Worm (Caenorhabditis elegans) whole organism, L4/young adult: ENCODE data around the gene oac-53.

ENCODE experiments used
- W03F9.2 ChIP-seq: fragments of 150-350 bp; optimal IDR thresholded peaks from 2 replicates; lab custom pipeline; 2014; ENCODE audit warnings: missing biosample characterization, missing genetic modification characterization
- dao-5 ChIP-seq: sonication (generic microtip); optimal IDR thresholded peaks from 2 replicates; lab custom pipeline; 2016; ENCODE audit warnings: missing genotype, missing genetic modification characterization, moderate library complexity, missing compliant biosample characterization
- him-1 ChIP-seq: sonication (generic microtip); optimal IDR thresholded peaks from 2 replicates; lab custom pipeline; 2016; ENCODE audit warnings: missing genotype, missing genetic modification reagents, missing genetic modification characterization, missing compliant biosample characterization

The oac-53 gene

ce11 chrV:16608478-16608877, 19.3 kb downstream of the oac-53 start:
- TF ChIP-seq W03F9.2 (no peak), dao-5 (tag; lab: Kevin White, UChicago) (no peak), him-1 (no peak)

ce11 chrV:16606313-16606712, 21.5 kb downstream of the oac-53 start, which contains the start of gene Y32B12C.1:
Gene Y32B12C.1, plus strand, starts transcription at chrV:16606613.
- TF ChIP-seq him-1 (no peak), dao-5 (tag; lab: Kevin White, UChicago) (no peak), W03F9.2 (no peak)

- TF ChIP-seq him-1 (no peak), dao-5 (tag; lab: Kevin White, UChicago) (no peak), W03F9.2 (no peak)
Measured at ce11 chrV:16605463-16605862, 22.3 kb downstream of the oac-53 start.

ce11 chrV:16604301-16604700, 23.5 kb downstream of the oac-53 start:
- TF ChIP-seq him-1 (no peak), dao-5 (tag; lab: Kevin White, UChicago) (no peak), W03F9.2 (no peak)

ce11 chrV:16603102-16603501, 24.7 kb downstream of the oac-53 start, which contains the start of gene T03E6.8:
Gene T03E6.8, minus strand, starts transcription at chrV:16603202.
- TF ChIP-seq dao-5 (tag; lab: Kevin White, UChicago) (no peak), him-1 (no peak), W03F9.2 (no peak)

DNA sequence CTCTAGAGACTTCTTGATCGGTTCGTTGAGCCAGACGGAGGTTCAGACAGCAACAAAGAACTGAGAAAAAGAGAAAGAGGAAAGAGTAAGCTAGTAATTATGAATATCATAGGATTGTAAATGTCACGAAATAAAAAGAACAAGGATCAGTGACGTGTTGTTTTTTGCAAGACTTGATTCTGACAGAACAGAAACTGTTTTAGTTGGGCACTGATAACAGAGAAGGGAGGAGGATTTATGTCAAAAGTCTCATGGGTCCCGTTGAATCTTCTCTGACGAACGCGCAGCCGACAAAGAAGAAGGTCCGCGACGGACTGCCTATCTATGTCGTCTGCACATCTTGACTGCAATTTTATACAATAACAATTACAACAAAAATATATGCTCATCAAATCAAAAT, 27.1 kb downstream of the oac-53 start, which contains the start of gene T03E6.9:
TSS of gene T03E6.9 (minus strand) at position 101 of the 400 bp plus-strand sequence.
- TF ChIP-seq W03F9.2 (no peak), him-1 (no peak), dao-5 (tag; lab: Kevin White, UChicago) (no peak)

DNA sequence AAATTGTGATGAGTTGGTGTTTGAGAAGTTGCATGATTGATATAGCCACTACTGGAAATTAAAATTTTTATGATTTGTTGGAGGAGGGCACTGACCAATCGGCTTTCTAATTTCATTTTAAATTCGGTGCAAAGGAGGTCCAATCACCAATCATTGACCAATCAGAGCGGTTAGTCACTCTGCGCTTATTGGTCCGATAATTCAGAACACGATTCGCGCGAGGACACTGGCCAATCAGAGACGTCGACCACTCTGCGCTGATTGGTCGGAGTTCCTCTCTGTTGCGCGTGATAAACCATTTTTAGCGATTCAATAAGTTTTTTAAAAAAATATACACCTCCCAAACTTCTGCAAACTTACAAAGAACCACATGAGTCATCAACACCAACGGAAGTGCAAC, 27.9 kb downstream of the oac-53 start:
- no peak for TF ChIP-seq dao-5 (tag; lab: Kevin White, UChicago)
- no peak for TF ChIP-seq W03F9.2
- TF ChIP-seq him-1: no peak

- TF ChIP-seq him-1: no peak
- TF ChIP-seq dao-5 (tag; lab: Kevin White, UChicago): no peak
- no peak for TF ChIP-seq W03F9.2
Measured at ce11 chrV:16598437-16598836, 29.3 kb downstream of the oac-53 start.

DNA sequence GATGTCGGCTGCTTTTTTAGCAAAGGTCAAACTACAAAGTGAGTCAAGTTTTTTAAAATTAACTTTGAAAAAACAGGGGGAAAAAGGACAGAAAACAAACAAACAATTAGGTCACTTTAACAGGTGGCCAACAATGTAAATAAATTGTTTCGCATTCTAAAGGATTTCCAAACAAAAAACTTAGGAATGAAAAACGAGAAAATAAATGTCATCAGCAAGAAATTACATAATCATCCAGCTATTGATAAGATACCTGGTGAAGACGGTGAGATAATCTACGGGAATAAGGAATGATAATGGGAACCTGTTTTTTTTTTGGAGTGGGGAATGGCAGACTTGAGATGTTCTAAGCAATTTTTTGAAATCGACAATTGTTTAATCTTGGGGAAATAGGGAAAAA, 31.7 kb downstream of the oac-53 start:
- no peak for TF ChIP-seq dao-5 (tag; lab: Kevin White, UChicago)
- no peak for TF ChIP-seq him-1
- TF ChIP-seq W03F9.2: no peak

DNA sequence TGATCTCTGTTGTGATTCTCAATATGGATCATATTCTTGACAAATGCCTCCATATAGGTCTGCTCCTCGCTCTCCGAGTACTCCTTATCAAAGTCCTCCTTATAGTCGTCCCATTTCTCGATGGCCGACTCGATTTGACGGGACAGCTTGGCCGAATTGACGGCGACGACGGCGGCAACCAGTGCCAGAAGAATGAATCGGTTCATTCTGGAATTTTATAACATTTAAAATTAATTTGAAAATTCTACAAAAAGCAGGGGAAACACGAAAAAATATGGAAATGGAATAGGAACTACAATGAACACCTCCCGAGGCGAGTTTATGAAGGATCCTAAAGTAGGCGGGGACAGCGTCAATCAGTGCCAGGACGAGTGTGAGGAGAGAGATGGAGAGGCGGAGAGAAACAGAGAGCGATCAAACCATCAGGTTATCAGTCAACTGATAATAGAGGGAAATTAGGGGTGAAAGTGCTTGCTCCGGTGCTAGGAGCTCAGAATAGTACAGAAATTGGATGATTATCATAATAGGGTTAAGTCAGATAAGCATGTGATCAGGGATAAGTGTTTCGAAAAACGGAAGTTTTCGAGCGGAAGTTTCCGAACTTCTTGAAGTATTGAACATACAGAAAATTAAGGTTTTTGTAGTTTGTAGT, 32.5 kb downstream of the oac-53 start, which contains the start of gene cpl-1:
TSS of gene cpl-1 (minus strand) at position 207 of the 652 bp plus-strand sequence.
- TF ChIP-seq him-1 (no peak), dao-5 (tag; lab: Kevin White, UChicago) (no peak), W03F9.2 (no peak)

DNA sequence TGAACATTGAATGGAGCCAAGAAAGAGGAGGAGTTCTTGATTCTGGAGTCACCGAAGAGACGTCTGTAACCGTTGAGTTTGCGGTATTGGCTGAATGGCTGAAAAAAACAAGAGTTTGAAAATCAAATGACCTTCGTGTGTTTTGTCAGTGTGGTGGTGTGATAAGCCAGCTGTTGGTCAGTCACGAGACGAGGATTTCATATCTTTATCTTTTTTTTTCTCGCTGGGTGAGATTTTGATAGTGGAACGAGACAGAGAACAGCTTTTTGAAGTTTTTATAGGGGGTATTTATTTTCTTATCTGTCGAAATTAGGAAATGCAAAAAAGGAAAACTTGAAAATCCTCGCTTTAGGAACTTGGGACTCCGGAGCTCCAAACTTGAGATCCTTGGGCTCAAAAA, 33.3 kb downstream of the oac-53 start:
- TF ChIP-seq him-1: no peak
- TF ChIP-seq dao-5 (tag; lab: Kevin White, UChicago): no peak
- no peak for TF ChIP-seq W03F9.2

ce11 chrV:16593792-16594059, 34.0 kb downstream of the oac-53 start:
- TF ChIP-seq him-1: no peak
- no peak for TF ChIP-seq dao-5 (tag; lab: Kevin White, UChicago)
- no peak for TF ChIP-seq W03F9.2

ce11 chrV:16592947-16593791, 34.6 kb downstream of the oac-53 start:
- TF ChIP-seq W03F9.2 (no peak), dao-5 (tag; lab: Kevin White, UChicago) (no peak), him-1 (no peak)

ce11 chrV:16591992-16592798, 35.6 kb downstream of the oac-53 start, which contains the start of gene srh-269:
Gene srh-269, minus strand, starts transcription at chrV:16592042.
- TF ChIP-seq dao-5 (tag; lab: Kevin White, UChicago) (no peak), him-1 (no peak), W03F9.2 (no peak)
